Worm (Caenorhabditis elegans): ENCODE results near the gene F21G4.3.
A peak's percentile ranks its signal among the peaks of the same experiment; 100 is the strongest.

Gene F21G4.3

ce11 chrX:9899426-9900131, 4.6 kb downstream of the F21G4.3 start, which contains the start of gene phf-34 (continued):
- TF ChIP-seq ceh-30 (tag; optimal IDR thresholded peaks at IDR 0.05) (no peak), ahr-1 (tag; optimal IDR thresholded peaks at IDR 0.05) (no peak), unc-86 (tag; optimal IDR thresholded peaks at IDR 0.05) (no peak), Y22D7AL.16 (tag; optimal IDR thresholded peaks at IDR 0.05) (no peak), ets-4 (tag; optimal IDR thresholded peaks at IDR 0.05) (no peak), pax-1 (tag; optimal IDR thresholded peaks at IDR 0.05) (no peak), pros-1 (tag; optimal IDR thresholded peaks at IDR 0.05) (no peak), fkh-6 (tag; optimal IDR thresholded peaks at IDR 0.05) (no peak), ceh-34 (tag; optimal IDR thresholded peaks at IDR 0.05) (peak; percentile 35), ceh-18 (tag; optimal IDR thresholded peaks at IDR 0.05) (no peak), nhr-232 (tag; optimal IDR thresholded peaks at IDR 0.05) (no peak), unc-55 (GFP tag; optimal IDR thresholded peaks at IDR 0.05) (peak; percentile 31), fkh-10 (GFP tag; optimal IDR thresholded peaks at IDR 0.05) (no peak), nhr-11 (tag; optimal IDR thresholded peaks at IDR 0.05) (no peak), ama-1 (optimal IDR thresholded peaks at IDR 0.05) (no peak), fax-1 (tag; optimal IDR thresholded peaks at IDR 0.05) (no peak), dmd-4 (tag; optimal IDR thresholded peaks at IDR 0.05; ENCODE audit: borderline replicate concordance) (no peak), pha-4 (tag; optimal IDR thresholded peaks at IDR 0.05) (no peak)

DNA sequence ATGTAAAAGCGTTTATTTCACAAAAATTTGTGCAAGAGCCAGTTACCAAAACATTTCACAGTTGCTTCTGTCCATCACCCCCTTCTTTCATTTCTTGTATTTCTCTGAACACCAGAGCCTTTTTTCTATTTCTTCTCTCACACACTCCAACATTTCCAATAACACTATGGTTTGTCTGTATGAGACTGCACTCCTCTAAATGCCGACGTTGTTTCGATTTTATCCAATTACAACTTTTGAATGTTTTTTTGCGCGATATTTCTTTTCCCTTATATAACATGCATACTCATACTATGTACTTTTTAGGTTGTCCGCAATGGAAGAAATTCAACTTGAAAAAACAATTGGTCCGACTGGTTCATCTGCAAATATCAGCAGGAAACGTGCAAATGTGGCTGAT, 10.9 kb downstream of the F21G4.3 start, which contains the start of gene F21G4.5:
F21G4.5 (plus strand) TSS at position 301 of the 400 bp plus-strand sequence.
- TF ChIP-seq ceh-19 (GFP tag; optimal IDR thresholded peaks at IDR 0.05) (no peak), ceh-22 (tag; optimal IDR thresholded peaks at IDR 0.05) (no peak), ttx-3 (tag; optimal IDR thresholded peaks at IDR 0.05) (no peak), fkh-10 (GFP tag; optimal IDR thresholded peaks at IDR 0.05) (no peak)

- TF ChIP-seq ceh-31 (tag; optimal IDR thresholded peaks at IDR 0.05) (peak; percentile 47), tbx-7 (tag; optimal IDR thresholded peaks at IDR 0.05) (peak; percentile 24), elt-2 (tag; optimal IDR thresholded peaks at IDR 0.05) (peak; percentile 11), pha-4 (tag; optimal IDR thresholded peaks at IDR 0.05) (no peak), zip-5 (tag; optimal IDR thresholded peaks at IDR 0.05) (peak; percentile 23), che-1 (tag; optimal IDR thresholded peaks at IDR 0.05) (no peak), fax-1 (tag; optimal IDR thresholded peaks at IDR 0.05) (no peak), nhr-11 (tag; optimal IDR thresholded peaks at IDR 0.05) (no peak), hlh-8 (tag; optimal IDR thresholded peaks at IDR 0.05) (peak; percentile 3), dmd-4 (tag; optimal IDR thresholded peaks at IDR 0.05; ENCODE audit: borderline replicate concordance) (no peak), fkh-6 (tag; optimal IDR thresholded peaks at IDR 0.05) (peak; percentile 20), tbx-2 (tag; optimal IDR thresholded peaks at IDR 0.05) (peak; percentile 66), pros-1 (tag; optimal IDR thresholded peaks at IDR 0.05) (no peak), ets-4 (tag; optimal IDR thresholded peaks at IDR 0.05) (peak; percentile 28), ceh-34 (tag; optimal IDR thresholded peaks at IDR 0.05) (no peak), ceh-2 (tag; optimal IDR thresholded peaks at IDR 0.05) (peak; percentile 57), lim-6 (tag; optimal IDR thresholded peaks at IDR 0.05) (no peak), hlh-6 (tag; optimal IDR thresholded peaks at IDR 0.05) (no peak)
Measured at ce11 chrX:9917362-9917761, 22.4 kb downstream of the F21G4.3 start, which contains the start of gene F21G4.6. F21G4.6 (minus strand) TSS chrX:9917448.

DNA sequence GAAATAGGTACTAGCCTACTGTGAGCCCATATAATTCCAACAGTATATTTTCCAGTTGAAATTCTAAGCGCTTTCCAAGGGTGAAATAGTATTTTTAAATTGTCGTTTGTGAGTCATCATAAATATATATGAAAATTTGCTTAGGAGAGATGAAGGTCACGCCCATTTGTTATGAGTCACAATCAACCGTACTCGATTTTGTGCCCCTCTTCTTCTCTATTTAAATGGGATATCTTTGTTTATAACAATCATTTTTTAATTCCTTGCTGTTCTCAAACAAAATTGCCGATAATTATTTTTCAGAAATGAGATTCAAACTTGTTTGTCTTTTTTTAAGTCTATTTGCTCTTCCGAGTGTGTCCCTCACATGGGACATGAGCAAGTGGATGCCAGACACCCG, 24.1 kb downstream of the F21G4.3 start, which contains the start of gene folr-1:
folr-1 (plus strand) TSS at position 301 of the 400 bp plus-strand sequence.
- no peak for TF ChIP-seq ceh-30 (tag; optimal IDR thresholded peaks at IDR 0.05)
- TF ChIP-seq C08G9.2 (tag; optimal IDR thresholded peaks at IDR 0.05) = no peak
- no peak for TF ChIP-seq sox-4 (tag; optimal IDR thresholded peaks at IDR 0.05)
- no peak for TF ChIP-seq ceh-24 (tag; optimal IDR thresholded peaks at IDR 0.05)

- TF ChIP-seq fkh-10 (GFP tag; optimal IDR thresholded peaks at IDR 0.05) (no peak), sox-2 (GFP tag; IDR thresholded peaks at IDR 0.05) (no peak), pat-9 (tag; optimal IDR thresholded peaks at IDR 0.05) (no peak), ama-1 (optimal IDR thresholded peaks at IDR 0.05) (no peak), ceh-22 (tag; optimal IDR thresholded peaks at IDR 0.05) (no peak), sox-4 (tag; optimal IDR thresholded peaks at IDR 0.05) (no peak), hlh-6 (tag; optimal IDR thresholded peaks at IDR 0.05) (no peak), K09A11.1 (tag; optimal IDR thresholded peaks at IDR 0.05; ENCODE audit: insufficient read depth) (no peak), ref-2 (tag; optimal IDR thresholded peaks at IDR 0.05) (no peak), unc-55 (GFP tag; optimal IDR thresholded peaks at IDR 0.05) (no peak), ceh-34 (tag; optimal IDR thresholded peaks at IDR 0.05) (no peak), ceh-9 (tag; optimal IDR thresholded peaks at IDR 0.05) (no peak), gmeb-2 (tag; optimal IDR thresholded peaks at IDR 0.05) (no peak)
Measured at ce11 chrX:9921257-9921656, 26.3 kb downstream of the F21G4.3 start, which contains the start of gene C17G1.2. C17G1.2 (plus strand) TSS chrX:9921557.

Measured in whole organism, late embryonic.